Worm (Caenorhabditis elegans): ENCODE data around the gene Y116A8C.470.

- TF ChIP-seq unc-39 (tag; optimal IDR thresholded peaks at IDR 0.05) (no peak), mep-1 (tag; optimal IDR thresholded peaks at IDR 0.05) (no peak), mab-5 (tag; optimal IDR thresholded peaks at IDR 0.05) (no peak), nhr-28 (tag; optimal IDR thresholded peaks at IDR 0.05) (no peak), lin-13 (tag; optimal IDR thresholded peaks at IDR 0.05) (no peak), elt-3 (tag; optimal IDR thresholded peaks at IDR 0.05) (no peak), ztf-11 (tag; optimal IDR thresholded peaks at IDR 0.05) (no peak), sptf-1 (tag; optimal IDR thresholded peaks at IDR 0.05) (no peak), pha-4 (tag; optimal IDR thresholded peaks at IDR 0.05) (no peak)
Observed at ce11 chrIV:16919212-16919775, at the start of gene Y116A8C.470, which contains the start of gene Y116A8C.463.
